Worm (Caenorhabditis elegans) whole organism, L3 larva: ENCODE data around the gene F49C5.12.

Source experiments
- elt-2 ChIP-seq: sonication (generic microtip); optimal IDR thresholded peaks from 2 replicates; lab custom pipeline; 2016; ENCODE audit warnings: missing genetic modification reagents, mild to moderate bottlenecking, missing genetic modification characterization, missing compliant biosample characterization
- fos-1 ChIP-seq: fragments of 150-350 bp; optimal IDR thresholded peaks from 2 replicates; lab custom pipeline; 2014; ENCODE audit warnings: missing biosample characterization, missing genetic modification characterization
- sea-2 ChIP-seq: fragments of 150-350 bp; sonication (generic microtip); optimal IDR thresholded peaks from 4 replicates; lab custom pipeline; 2014; ENCODE audit warnings: missing biosample characterization, missing genetic modification reagents, missing genetic modification characterization
- zag-1 ChIP-seq: fragments of 150-350 bp; optimal IDR thresholded peaks from 2 replicates; lab custom pipeline; 2014; ENCODE audit warnings: missing biosample characterization, missing genetic modification characterization

ce11 chrII:12565851-12566250 lies 5.7 kb upstream of the F49C5.12 start, which contains the start of gene F49C5.7:
- TF ChIP-seq fos-1 (tag; lab: Kevin White, UChicago) (no peak), sea-2 (GFP tag; lab: Kevin White, UChicago) (no peak), elt-2 (no peak), zag-1 (tag; lab: Kevin White, UChicago) (no peak)
